Worm (Caenorhabditis elegans) whole organism, midembryonic: Measurements from ENCODE around the gene nit-1.

Experiments
- T22C8.4 ChIP-seq: fragments of 200-800 bp; sonication (Bioruptor generic); IDR thresholded peaks from 2 replicates; pipeline ENCODE4 v1.3.6; 2022; ENCODE audit warnings: missing genetic modification characterization, missing compliant biosample characterization
- cog-1 ChIP-seq: sonication (generic microtip); optimal IDR thresholded peaks from 2 replicates; lab custom pipeline; 2016; ENCODE audit warnings: missing genetic modification characterization, missing compliant biosample characterization
- flt-1 ChIP-seq: fragments of 200-800 bp; sonication (Bioruptor generic); IDR thresholded peaks from 2 replicates; pipeline ENCODE4 v1.3.6; 2022; ENCODE audit warnings: missing genetic modification characterization, missing compliant biosample characterization
- klf-2 ChIP-seq: fragments of 200-800 bp; sonication (Bioruptor generic); conservative IDR thresholded peaks from 2 replicates; pipeline ENCODE4 v1.3.6; 2022; ENCODE audit warnings: missing genetic modification reagents, missing genetic modification characterization, missing compliant biosample characterization
- ref-1 ChIP-seq: fragments of 200-800 bp; sonication (Bioruptor generic); conservative IDR thresholded peaks from 2 replicates; pipeline ENCODE4 v1.3.6; 2022; ENCODE audit warnings: missing genetic modification reagents, missing genetic modification characterization, missing compliant biosample characterization
- tab-1 ChIP-seq: fragments of 200-800 bp; sonication (Bioruptor generic); IDR thresholded peaks from 2 replicates; pipeline ENCODE4 v1.3.6; 2022; ENCODE audit warnings: missing genetic modification characterization, missing compliant biosample characterization

ce11 chrIII:3918569-3918968 is 3.4 kb upstream of the nit-1 start, which contains the start of gene ZK1058.3:
- no peak for TF ChIP-seq tab-1 (GFP tag; lab: Robert Waterston, UW)
- TF ChIP-seq flt-1 (GFP tag; lab: Robert Waterston, UW) = no peak
- TF ChIP-seq klf-2 = no peak
- no peak for TF ChIP-seq cog-1
- TF ChIP-seq ref-1 (GFP tag; lab: Robert Waterston, UW) = no peak
- TF ChIP-seq T22C8.4 (GFP tag; lab: Robert Waterston, UW) = no peak
